Worm (Caenorhabditis elegans) whole organism, L1 larva: ENCODE data around the gene pot-2.

Experiments
- F16B12.6 ChIP-seq: fragments of 150-350 bp; optimal IDR thresholded peaks from 2 replicates; lab custom pipeline; 2014; ENCODE audit warnings: missing biosample characterization, missing genetic modification characterization
- alr-1 ChIP-seq: fragments of 200-800 bp; sonication (Bioruptor generic); optimal IDR thresholded peaks from 2 replicates; lab custom pipeline; 2018; ENCODE audit warnings: borderline replicate concordance, mild to moderate bottlenecking, missing genetic modification characterization, missing compliant biosample characterization
- aly-2 ChIP-seq: fragments of 150-350 bp; optimal IDR thresholded peaks from 2 replicates; lab custom pipeline; 2014; ENCODE audit warnings: missing biosample characterization, missing genetic modification characterization
- blmp-1 ChIP-seq: fragments of 150-350 bp; optimal IDR thresholded peaks from 2 replicates; lab custom pipeline; 2014; ENCODE audit warnings: missing biosample characterization, missing genetic modification characterization
- ceh-82 ChIP-seq, 3 experiments: fragments of 150-350 bp in 1 of 3; sonication (generic microtip) in 2 of 3; optimal IDR thresholded peaks; 2 replicates each; lab custom pipeline; 2014 to 2017; ENCODE audit warnings: missing biosample characterization in 3 of 3, missing genetic modification characterization in 3 of 3
- ceh-90 ChIP-seq: sonication (generic microtip); optimal IDR thresholded peaks from 2 replicates; lab custom pipeline; 2016; ENCODE audit warnings: missing genetic modification characterization, missing compliant biosample characterization
- ces-1 ChIP-seq: fragments of 150-350 bp; optimal IDR thresholded peaks from 2 replicates; lab custom pipeline; 2014; ENCODE audit warnings: missing biosample characterization, missing genetic modification reagents, missing genetic modification characterization
- dpl-1 ChIP-seq, 3 experiments: fragments of 150-350 bp in 2 of 3; sonication (generic microtip) in 1 of 3; optimal IDR thresholded peaks; 2 replicates each; lab custom pipeline; 2014 to 2017; ENCODE audit warnings: missing biosample characterization in 3 of 3, missing genetic modification characterization in 3 of 3, missing genetic modification reagents in 3 of 3
- dsc-1 ChIP-seq: sonication (generic microtip); optimal IDR thresholded peaks from 2 replicates; lab custom pipeline; 2016; ENCODE audit warnings: mild to moderate bottlenecking, missing genetic modification characterization, missing compliant biosample characterization
- efl-1 ChIP-seq, 4 experiments: fragments of 150-350 bp; optimal IDR thresholded peaks in 3 of 4; peaks in 1 of 4; 1 replicate in 1 of 4; 2 replicates in 3 of 4; lab custom pipeline; 2014; ENCODE audit warnings: missing biosample characterization in 2 of 4, missing genetic modification characterization in 2 of 4, missing genetic modification reagents in 2 of 4
- egl-27 ChIP-seq, 2 experiments: fragments of 150-350 bp in 1 of 2; sonication (generic microtip); optimal IDR thresholded peaks; 3 replicates each; lab custom pipeline; 2017 to 2018; ENCODE audit warnings: missing biosample characterization in 2 of 2, missing genetic modification characterization in 2 of 2, missing genetic modification reagents in 2 of 2
- elt-2 ChIP-seq: sonication (generic microtip); optimal IDR thresholded peaks from 2 replicates; lab custom pipeline; 2016; ENCODE audit warnings: missing genetic modification characterization, mild to moderate bottlenecking, inconsistent platforms, missing compliant biosample characterization, missing genetic modification reagents
- elt-3 ChIP-seq, 6 experiments: fragments of 150-350 bp in 1 of 6; sonication (generic microtip); optimal IDR thresholded peaks; 2 replicates each; lab custom pipeline; 2017 to 2018; ENCODE audit warnings: missing biosample characterization in 6 of 6, missing genetic modification characterization in 6 of 6, inconsistent platforms in 1 of 6
- hpl-2 ChIP-seq: fragments of 150-350 bp; optimal IDR thresholded peaks from 2 replicates; lab custom pipeline; 2014; ENCODE audit warnings: missing biosample characterization, missing genetic modification reagents, missing genetic modification characterization
- irx-1 ChIP-seq: sonication (generic microtip); optimal IDR thresholded peaks from 2 replicates; lab custom pipeline; 2016; ENCODE audit warnings: missing genetic modification characterization, missing compliant biosample characterization
- lin-14 ChIP-seq: fragments of 200-800 bp; sonication (Bioruptor generic); optimal IDR thresholded peaks from 2 replicates; lab custom pipeline; 2018; ENCODE audit warnings: mild to moderate bottlenecking, missing genetic modification characterization, moderate library complexity, missing compliant biosample characterization
- lin-15B ChIP-seq: fragments of 150-350 bp; sonication (generic microtip); optimal IDR thresholded peaks from 3 replicates; lab custom pipeline; 2014; ENCODE audit warnings: missing biosample characterization, missing genetic modification characterization
- lin-35 ChIP-seq, 2 experiments: fragments of 150-350 bp; optimal IDR thresholded peaks; 2 replicates each; lab custom pipeline; 2014; ENCODE audit warnings: missing biosample characterization in 2 of 2, missing genetic modification characterization in 2 of 2, missing genetic modification reagents in 2 of 2
- lir-3 ChIP-seq: sonication (generic microtip); optimal IDR thresholded peaks from 2 replicates; lab custom pipeline; 2016; ENCODE audit warnings: mild to moderate bottlenecking, missing genetic modification characterization, moderate library complexity, missing compliant biosample characterization; ENCODE audit not compliant: poor library complexity
- lsy-2 ChIP-seq, 2 experiments: fragments of 150-350 bp; optimal IDR thresholded peaks; 2 replicates each; lab custom pipeline; 2014; ENCODE audit warnings: missing biosample characterization in 2 of 2, missing genetic modification characterization in 2 of 2
- mep-1 ChIP-seq: fragments of 150-350 bp; optimal IDR thresholded peaks from 2 replicates; lab custom pipeline; 2014; ENCODE audit warnings: missing biosample characterization, missing genetic modification characterization
- nhr-19 ChIP-seq: fragments of 200-800 bp; sonication (Bioruptor generic); conservative IDR thresholded peaks from 2 replicates; pipeline ENCODE4 v1.3.6; 2022; ENCODE audit warnings: missing genetic modification characterization, missing compliant biosample characterization
- nhr-20 ChIP-seq: sonication (generic microtip); optimal IDR thresholded peaks from 2 replicates; lab custom pipeline; 2016; ENCODE audit warnings: mild to moderate bottlenecking, missing genetic modification characterization, missing compliant biosample characterization
- nhr-28 ChIP-seq: fragments of 150-350 bp; optimal IDR thresholded peaks from 2 replicates; lab custom pipeline; 2014; ENCODE audit warnings: missing biosample characterization, missing genetic modification characterization
- nhr-71 ChIP-seq: sonication (generic microtip); optimal IDR thresholded peaks from 2 replicates; lab custom pipeline; 2016; ENCODE audit warnings: mild to moderate bottlenecking, missing genetic modification characterization, moderate library complexity, missing compliant biosample characterization
- nhr-76 ChIP-seq: sonication (generic microtip); optimal IDR thresholded peaks from 2 replicates; lab custom pipeline; 2017; ENCODE audit warnings: missing biosample characterization, missing genetic modification characterization
- nhr-84 ChIP-seq: sonication (generic microtip); optimal IDR thresholded peaks from 2 replicates; lab custom pipeline; 2017; ENCODE audit warnings: missing biosample characterization, missing genetic modification characterization
- nhr-85 ChIP-seq: sonication (generic microtip); peaks from one replicate; lab custom pipeline; 2016; ENCODE audit warnings: missing genetic modification characterization, inconsistent platforms, missing compliant biosample characterization
- nhr-90 ChIP-seq: sonication (generic microtip); optimal IDR thresholded peaks from 2 replicates; lab custom pipeline; 2016; ENCODE audit warnings: mild to moderate bottlenecking, missing genetic modification characterization, missing compliant biosample characterization; ENCODE audit not compliant: poor library complexity
- pag-3 ChIP-seq: sonication (generic microtip); optimal IDR thresholded peaks from 2 replicates; lab custom pipeline; 2017; ENCODE audit warnings: missing genetic modification characterization, mild to moderate bottlenecking, missing compliant biosample characterization, antibody characterized with exemption, borderline replicate concordance; ENCODE audit not compliant: insufficient read depth
- pqm-1 ChIP-seq: sonication (generic microtip); optimal IDR thresholded peaks from 3 replicates; lab custom pipeline; 2017; ENCODE audit warnings: missing biosample characterization, missing genetic modification characterization
- snu-23 ChIP-seq: sonication (generic microtip); optimal IDR thresholded peaks from 2 replicates; lab custom pipeline; 2016; ENCODE audit warnings: missing genetic modification characterization, missing compliant biosample characterization
- sup-37 ChIP-seq: fragments of 200-800 bp; sonication (Bioruptor generic); optimal IDR thresholded peaks from 2 replicates; lab custom pipeline; 2018; ENCODE audit warnings: mild to moderate bottlenecking, missing genetic modification characterization, missing compliant biosample characterization
- swsn-7 ChIP-seq: sonication (generic microtip); optimal IDR thresholded peaks from 2 replicates; lab custom pipeline; 2016; ENCODE audit warnings: missing genetic modification characterization, missing compliant biosample characterization
- unc-98 ChIP-seq: fragments of 200-800 bp; sonication (Bioruptor generic); IDR thresholded peaks from 2 replicates; pipeline ENCODE4 v1.3.6; 2022; ENCODE audit warnings: missing genetic modification characterization, missing compliant biosample characterization
- ztf-11 ChIP-seq, 2 experiments: sonication (generic microtip); optimal IDR thresholded peaks; 2 replicates each; lab custom pipeline; 2016 to 2017; ENCODE audit warnings: missing genetic modification characterization in 2 of 2, missing biosample characterization in 1 of 2, missing compliant biosample characterization in 1 of 2

The pot-2 gene

ce11 chrII:14488661-14489060 is 35.3 kb upstream of the pot-2 start, which contains the start of gene usp-14 (continued):
- TF ChIP-seq ces-1: no peak
- peak; percentile 8 for TF ChIP-seq lir-3 (tag; lab: Kevin White, UChicago)
- TF ChIP-seq blmp-1 (tag; lab: Kevin White, UChicago): peak; percentile 69
- TF ChIP-seq ztf-11 (tag; optimal IDR thresholded peaks at IDR 0.05; lab: Kevin White, UChicago): no peak
- no peak for TF ChIP-seq ceh-90 (tag; lab: Kevin White, UChicago)
- TF ChIP-seq elt-3 (tag; optimal IDR thresholded peaks at IDR 0.05; lab: Kevin White, UChicago): peak in 1 of 6 experiments; percentile 21
- no peak for TF ChIP-seq nhr-84
- no peak for TF ChIP-seq unc-98 (GFP tag; lab: Robert Waterston, UW)
- TF ChIP-seq lsy-2 (tag; optimal IDR thresholded peaks at IDR 0.05; lab: Kevin White, UChicago): peak; percentile 70 to 78
- no peak for TF ChIP-seq nhr-76
- peak; percentile 82 to 90 for TF ChIP-seq lin-35 (GFP tag; optimal IDR thresholded peaks at IDR 0.05; lab: Kevin White, UChicago)

DNA sequence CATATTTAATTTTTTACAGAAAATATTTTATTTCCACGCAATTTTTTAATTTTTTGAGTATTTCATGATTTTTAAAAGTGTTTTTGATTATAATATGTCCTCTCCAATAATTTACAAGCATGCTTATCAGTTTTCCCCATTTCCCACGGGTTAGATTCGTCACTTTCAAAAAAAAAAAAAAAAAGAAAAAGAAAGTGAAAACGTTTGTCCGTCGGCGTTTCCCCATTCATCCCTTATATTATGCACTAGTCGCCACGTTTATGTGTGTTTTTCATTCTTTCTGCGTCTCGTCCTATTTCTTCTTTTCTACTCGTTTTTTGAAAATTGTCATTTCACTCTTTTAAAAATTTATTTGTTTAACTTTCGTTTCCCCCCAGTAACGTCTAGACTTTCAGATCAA is 34.6 kb upstream of the pot-2 start, which contains the start of gene vnut-1:
Gene vnut-1, plus strand, starts transcription at position 396 of the 400 bp plus-strand sequence.
- TF ChIP-seq aly-2 (tag; lab: Kevin White, UChicago) (no peak), lin-15B (tag; lab: Kevin White, UChicago) (no peak), elt-3 (tag; optimal IDR thresholded peaks at IDR 0.05; lab: Kevin White, UChicago) (peak in 1 of 6 experiments; percentile 6), mep-1 (tag; lab: Kevin White, UChicago) (peak; percentile 54), elt-2 (tag; lab: Kevin White, UChicago) (peak; percentile 50), pqm-1 (no peak), ceh-82 (tag; optimal IDR thresholded peaks at IDR 0.05; lab: Kevin White, UChicago) (peak in 1 of 3 experiments; percentile 7), nhr-90 (tag; lab: Kevin White, UChicago) (peak; percentile 39), irx-1 (tag; lab: Kevin White, UChicago) (no peak), lin-35 (GFP tag; optimal IDR thresholded peaks at IDR 0.05; lab: Kevin White, UChicago) (peak in 1 of 2 experiments; percentile 20), lin-14 (GFP tag; lab: Kevin White, UChicago) (peak; percentile 59), nhr-85 (peak; percentile 72), swsn-7 (tag; lab: Kevin White, UChicago) (peak; percentile 6), nhr-71 (tag; lab: Kevin White, UChicago) (peak; percentile 52), nhr-20 (tag; lab: Kevin White, UChicago) (peak; percentile 37), efl-1 (optimal IDR thresholded peaks at IDR 0.05; lab: Kevin White, UChicago) (peak; percentile 5 to 11), efl-1 (GFP tag; optimal IDR thresholded peaks at IDR 0.05 in 1 of 2; lab: Kevin White, UChicago) (peak; percentile 2 to 27), pag-3 (tag; lab: Kevin White, UChicago) (no peak), blmp-1 (tag; lab: Kevin White, UChicago) (peak; percentile 97), dpl-1 (GFP tag; optimal IDR thresholded peaks at IDR 0.05; lab: Kevin White, UChicago) (peak in 2 of 3 experiments; percentile 10 to 27), alr-1 (tag; lab: Kevin White, UChicago) (no peak), snu-23 (GFP tag; lab: Kevin White, UChicago) (peak; percentile 36), lsy-2 (tag; optimal IDR thresholded peaks at IDR 0.05; lab: Kevin White, UChicago) (peak; percentile 13 to 26)

DNA sequence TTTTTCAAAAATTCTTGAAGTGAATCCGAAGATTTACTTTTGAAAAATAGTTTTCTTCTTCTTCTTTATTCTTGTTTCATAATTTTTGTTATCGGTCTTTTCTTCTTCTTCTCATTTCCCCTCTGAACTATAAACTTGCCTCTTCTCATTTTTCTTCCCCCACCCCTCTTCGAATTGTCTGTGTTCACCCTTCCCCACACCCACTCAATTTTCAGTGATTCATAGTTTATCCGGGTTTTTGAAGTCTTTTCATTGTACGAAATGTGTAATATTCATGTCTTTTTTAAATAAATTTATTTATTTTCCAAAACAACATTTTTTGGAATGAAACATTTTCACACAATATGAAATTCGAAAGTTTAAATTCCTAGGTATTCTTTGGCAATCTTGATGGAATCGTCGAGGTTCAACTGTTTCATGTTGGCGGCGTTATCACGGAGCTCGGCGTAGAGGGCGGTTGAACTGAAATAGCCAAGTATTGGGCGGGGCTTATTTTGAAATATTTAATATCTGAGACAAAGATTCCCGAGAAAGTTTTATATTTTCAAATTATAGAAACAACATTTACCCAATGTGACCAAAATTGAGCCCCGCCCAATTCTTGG is 31.3 kb upstream of the pot-2 start:
- TF ChIP-seq F16B12.6 (tag; lab: Kevin White, UChicago) (no peak), nhr-28 (tag; lab: Kevin White, UChicago) (no peak), nhr-19 (GFP tag; lab: Robert Waterston, UW) (no peak), dsc-1 (no peak), mep-1 (tag; lab: Kevin White, UChicago) (no peak), egl-27 (tag; optimal IDR thresholded peaks at IDR 0.05; lab: Kevin White, UChicago) (no peak), hpl-2 (no peak), sup-37 (no peak), elt-2 (tag; lab: Kevin White, UChicago) (no peak), lsy-2 (tag; optimal IDR thresholded peaks at IDR 0.05; lab: Kevin White, UChicago) (no peak)
